Worm (Caenorhabditis elegans): ENCODE results near the gene Y59H11AM.1.
A peak's percentile ranks its signal among the peaks of the same experiment; 100 is the strongest.

Gene Y59H11AM.1

ce11 chrIV:8600712-8601330 is 29.6 kb downstream of the Y59H11AM.1 start, which contains the start of gene Y59H11AR.4:
Gene Y59H11AR.4 (minus strand): TSS chrIV:8600762.
- TF ChIP-seq sma-9 (GFP tag; optimal IDR thresholded peaks at IDR 0.05): peak; percentile 6
- no peak for TF ChIP-seq sma-9 (tag; optimal IDR thresholded peaks at IDR 0.05)
- TF ChIP-seq egl-27 (tag; optimal IDR thresholded peaks at IDR 0.05): no peak

ce11 chrIV:8602877-8603276 is 31.6 kb downstream of the Y59H11AM.1 start, which contains the start of gene Y59H11AR.10:
Gene Y59H11AR.10 (plus strand): TSS chrIV:8603177.
- TF ChIP-seq nhr-10 (tag; optimal IDR thresholded peaks at IDR 0.05): no peak
- TF ChIP-seq mdl-1 (tag; optimal IDR thresholded peaks at IDR 0.05): no peak
- no peak for TF ChIP-seq sma-9 (GFP tag; optimal IDR thresholded peaks at IDR 0.05)
- no peak for TF ChIP-seq sma-9 (tag; optimal IDR thresholded peaks at IDR 0.05)
- TF ChIP-seq fos-1 (tag; optimal IDR thresholded peaks at IDR 0.05): no peak
- TF ChIP-seq gmeb-1 (tag; optimal IDR thresholded peaks at IDR 0.05): no peak
- TF ChIP-seq crh-2 (tag; optimal IDR thresholded peaks at IDR 0.05): no peak
- no peak for TF ChIP-seq snpc-4 (tag; optimal IDR thresholded peaks at IDR 0.05)
- no peak for TF ChIP-seq lsy-2 (tag; optimal IDR thresholded peaks at IDR 0.05)
- no peak for TF ChIP-seq ceh-82 (tag; optimal IDR thresholded peaks at IDR 0.05)
- TF ChIP-seq nhr-21 (tag; optimal IDR thresholded peaks at IDR 0.05): no peak
- no peak for TF ChIP-seq egl-27 (tag; optimal IDR thresholded peaks at IDR 0.05)
- TF ChIP-seq alr-1 (tag; optimal IDR thresholded peaks at IDR 0.05): no peak
- TF ChIP-seq dmd-4 (tag; optimal IDR thresholded peaks at IDR 0.05): no peak
- no peak for TF ChIP-seq C34F6.9 (tag; optimal IDR thresholded peaks at IDR 0.05)

DNA sequence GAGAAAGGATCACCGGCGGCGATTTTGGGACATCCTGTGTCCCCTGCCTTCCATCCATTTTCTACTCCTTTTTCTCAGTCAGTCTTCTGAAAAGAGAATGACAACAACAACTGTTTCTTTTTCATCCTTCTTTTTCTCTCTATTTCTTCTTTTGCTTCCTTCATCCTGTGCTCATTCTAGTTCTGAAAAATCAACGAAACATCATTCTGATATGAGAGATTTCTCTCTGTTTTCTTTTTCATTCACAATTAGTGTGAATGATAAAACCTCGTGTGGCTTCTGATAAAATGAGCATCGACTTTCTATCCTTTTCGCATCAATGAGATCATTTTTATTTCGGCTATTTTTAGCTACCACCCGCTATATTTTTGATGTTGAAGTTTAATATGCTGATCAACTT is 34.0 kb downstream of the Y59H11AM.1 start:
- TF ChIP-seq nhr-12 (tag; optimal IDR thresholded peaks at IDR 0.05) (no peak), aly-2 (tag; optimal IDR thresholded peaks at IDR 0.05) (no peak), C34F6.9 (tag; optimal IDR thresholded peaks at IDR 0.05) (peak; percentile 66), F13H6.1 (tag; optimal IDR thresholded peaks at IDR 0.05) (peak; percentile 33), sma-9 (GFP tag; optimal IDR thresholded peaks at IDR 0.05) (peak; percentile 67), sma-9 (tag; optimal IDR thresholded peaks at IDR 0.05) (no peak), ceh-16 (tag; optimal IDR thresholded peaks at IDR 0.05) (no peak), peb-1 (tag; optimal IDR thresholded peaks at IDR 0.05) (no peak), sma-3 (GFP tag; optimal IDR thresholded peaks at IDR 0.05) (no peak), nhr-129 (tag; optimal IDR thresholded peaks at IDR 0.05) (peak; percentile 48), lsy-2 (tag; optimal IDR thresholded peaks at IDR 0.05) (peak in 1 of 2 experiments; percentile 49), lin-11 (tag; optimal IDR thresholded peaks at IDR 0.05) (no peak), snpc-4 (tag; optimal IDR thresholded peaks at IDR 0.05) (no peak), nhr-6 (tag; optimal IDR thresholded peaks at IDR 0.05) (peak; percentile 13), mdl-1 (tag; optimal IDR thresholded peaks at IDR 0.05) (no peak), ztf-11 (tag; optimal IDR thresholded peaks at IDR 0.05) (no peak)

- TF ChIP-seq lsy-2 (tag; optimal IDR thresholded peaks at IDR 0.05): no peak
- peak; percentile 68 for TF ChIP-seq unc-55 (GFP tag; optimal IDR thresholded peaks at IDR 0.05)
- peak; percentile 17 for TF ChIP-seq mab-5 (tag; optimal IDR thresholded peaks at IDR 0.05)
- TF ChIP-seq ceh-82 (tag; optimal IDR thresholded peaks at IDR 0.05): no peak
These were observed 37.0 kb downstream of the Y59H11AM.1 start for ce11 chrIV:8608204-8608603.

DNA sequence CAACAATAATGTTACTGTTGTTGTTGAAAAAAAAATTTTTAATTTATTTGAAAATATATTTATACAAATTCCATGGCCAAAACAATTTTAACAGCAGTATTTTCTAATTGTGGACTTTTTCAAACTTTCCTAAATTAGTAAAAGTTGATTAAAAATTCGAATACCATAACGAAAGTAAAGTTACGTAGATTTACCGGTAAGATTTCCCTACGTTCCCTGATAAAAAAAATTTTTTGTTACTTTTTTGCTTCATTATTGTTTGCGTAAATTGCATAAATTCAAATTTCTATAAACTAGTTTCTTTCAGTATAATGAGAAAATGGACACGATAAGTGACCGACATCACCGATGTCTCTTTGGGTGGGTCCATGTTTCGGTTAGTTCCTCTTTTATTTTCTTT is 37.7 kb downstream of the Y59H11AM.1 start, which contains the start of gene F42A9.6:
Gene F42A9.6 (plus strand): TSS at position 301 of the 400 bp plus-strand sequence.
- TF ChIP-seq nhr-23 (tag; optimal IDR thresholded peaks at IDR 0.05) (no peak), ztf-1 (GFP tag; conservative IDR thresholded peaks at IDR 0.05) (no peak), dmd-4 (tag; optimal IDR thresholded peaks at IDR 0.05) (no peak), Y55F3AM.14 (GFP tag; optimal IDR thresholded peaks at IDR 0.05) (no peak), lsy-2 (tag; optimal IDR thresholded peaks at IDR 0.05) (no peak), ceh-16 (tag; optimal IDR thresholded peaks at IDR 0.05) (no peak), nhr-21 (tag; optimal IDR thresholded peaks at IDR 0.05) (no peak)

DNA sequence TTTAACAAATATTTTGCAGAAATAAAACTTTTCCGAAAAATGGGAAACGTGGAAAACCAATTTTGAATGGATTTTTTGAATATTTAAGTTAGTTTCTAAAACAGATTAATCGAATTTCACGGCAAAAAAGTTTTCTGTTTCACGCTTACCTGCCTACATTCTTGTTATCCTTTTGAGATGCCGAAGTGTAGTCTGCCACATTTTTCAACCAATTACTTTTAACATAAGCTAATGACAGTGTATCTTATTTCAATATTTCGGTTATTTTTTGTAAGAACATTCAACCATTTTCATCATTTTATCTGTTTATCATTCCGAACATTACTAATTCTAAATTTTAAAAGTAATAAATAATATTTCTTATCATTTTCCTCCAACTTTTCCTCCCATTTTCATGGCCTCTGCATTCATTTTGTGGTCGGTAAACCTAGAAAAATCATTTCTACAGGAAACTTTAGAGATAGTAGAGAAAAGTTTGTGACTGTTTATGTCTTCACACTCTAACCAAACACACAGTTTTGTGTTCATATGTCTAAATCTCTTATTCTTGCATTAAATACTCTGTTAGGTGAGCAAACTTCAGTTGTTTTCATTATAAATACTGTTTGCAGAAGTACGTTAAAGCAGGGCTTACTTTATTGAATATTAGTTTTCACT is 40.8 kb downstream of the Y59H11AM.1 start, which contains the start of the genes F42A9.17 and cyp-33E2:
Gene F42A9.17 (minus strand): TSS at position 51 of the 657 bp plus-strand sequence.
Gene cyp-33E2 (plus strand): TSS at position 449 of the 657 bp plus-strand sequence.
- TF ChIP-seq fos-1 (tag; optimal IDR thresholded peaks at IDR 0.05): peak; percentile 93
- no peak for TF ChIP-seq nhr-21 (tag; optimal IDR thresholded peaks at IDR 0.05)
- TF ChIP-seq ztf-4 (tag; optimal IDR thresholded peaks at IDR 0.05): no peak
- no peak for TF ChIP-seq ztf-11 (tag; optimal IDR thresholded peaks at IDR 0.05)
- TF ChIP-seq skn-1 (tag; optimal IDR thresholded peaks at IDR 0.05): no peak
- TF ChIP-seq blmp-1 (tag; optimal IDR thresholded peaks at IDR 0.05; ENCODE audit: insufficient read depth): no peak
- peak; percentile 21 for TF ChIP-seq gmeb-1 (tag; optimal IDR thresholded peaks at IDR 0.05)
- TF ChIP-seq crh-2 (tag; optimal IDR thresholded peaks at IDR 0.05): peak; percentile 35
- TF ChIP-seq nhr-25 (tag; optimal IDR thresholded peaks at IDR 0.05): no peak
- TF ChIP-seq C34F6.9 (tag; optimal IDR thresholded peaks at IDR 0.05): no peak
- peak; percentile 12 for TF ChIP-seq sma-9 (GFP tag; optimal IDR thresholded peaks at IDR 0.05)
- TF ChIP-seq sma-9 (tag; optimal IDR thresholded peaks at IDR 0.05): no peak
- no peak for TF ChIP-seq nhr-23 (tag; optimal IDR thresholded peaks at IDR 0.05)

Measured in whole organism, L2 larva.